Worm (Caenorhabditis elegans) whole organism, L1 larva: ENCODE measurements around the gene piga-1.

Experiments used
- C34B4.2 ChIP-seq: sonication (generic microtip); optimal IDR thresholded peaks from 2 replicates; lab custom pipeline; 2017; ENCODE audit warnings: mild to moderate bottlenecking, missing genetic modification characterization, missing compliant biosample characterization
- F16B12.6 ChIP-seq: fragments of 150-350 bp; optimal IDR thresholded peaks from 2 replicates; lab custom pipeline; 2014; ENCODE audit warnings: missing biosample characterization, missing genetic modification characterization
- Y116A8C.19 ChIP-seq: sonication (generic microtip); optimal IDR thresholded peaks from 2 replicates; lab custom pipeline; 2016; ENCODE audit warnings: missing compliant biosample characterization, missing genetic modification characterization, borderline replicate concordance
- ceh-82 ChIP-seq, 3 experiments: fragments of 150-350 bp in 1 of 3; sonication (generic microtip) in 2 of 3; optimal IDR thresholded peaks; 2 replicates each; lab custom pipeline; 2014 to 2017; ENCODE audit warnings: missing biosample characterization in 3 of 3, missing genetic modification characterization in 3 of 3
- ceh-88 ChIP-seq: fragments of 200-800 bp; sonication (Bioruptor generic); IDR thresholded peaks from 2 replicates; pipeline ENCODE4 v1.3.6; 2022; ENCODE audit warnings: missing genetic modification characterization, missing compliant biosample characterization
- dpl-1 ChIP-seq, 3 experiments: fragments of 150-350 bp in 2 of 3; sonication (generic microtip) in 1 of 3; optimal IDR thresholded peaks; 2 replicates each; lab custom pipeline; 2014 to 2017; ENCODE audit warnings: missing biosample characterization in 3 of 3, missing genetic modification characterization in 3 of 3, missing genetic modification reagents in 3 of 3
- efl-1 ChIP-seq, 4 experiments: fragments of 150-350 bp; optimal IDR thresholded peaks in 3 of 4; peaks in 1 of 4; 1 replicate in 1 of 4; 2 replicates in 3 of 4; lab custom pipeline; 2014; ENCODE audit warnings: missing biosample characterization in 2 of 4, missing genetic modification characterization in 2 of 4, missing genetic modification reagents in 2 of 4
- efl-3 ChIP-seq: fragments of 200-800 bp; sonication (Bioruptor generic); optimal IDR thresholded peaks from 2 replicates; lab custom pipeline; 2018; ENCODE audit warnings: mild to moderate bottlenecking, missing genetic modification characterization, missing compliant biosample characterization
- egl-27 ChIP-seq, 2 experiments: fragments of 150-350 bp in 1 of 2; sonication (generic microtip); optimal IDR thresholded peaks; 3 replicates each; lab custom pipeline; 2017 to 2018; ENCODE audit warnings: missing biosample characterization in 2 of 2, missing genetic modification characterization in 2 of 2, missing genetic modification reagents in 2 of 2
- fkh-10 ChIP-seq: sonication (generic microtip); optimal IDR thresholded peaks from 2 replicates; lab custom pipeline; 2017; ENCODE audit warnings: missing biosample characterization, missing genetic modification reagents, missing genetic modification characterization
- fkh-4 ChIP-seq: sonication (generic microtip); optimal IDR thresholded peaks from 2 replicates; lab custom pipeline; 2016; ENCODE audit warnings: missing compliant biosample characterization, missing genetic modification characterization, borderline replicate concordance
- fkh-8 ChIP-seq: sonication (generic microtip); optimal IDR thresholded peaks from 2 replicates; lab custom pipeline; 2016; ENCODE audit warnings: mild to moderate bottlenecking, missing genetic modification characterization, missing compliant biosample characterization
- grh-1 ChIP-seq: fragments of 200-800 bp; sonication (Bioruptor generic); IDR thresholded peaks from 2 replicates; pipeline ENCODE4 v1.3.6; 2022; ENCODE audit warnings: missing genetic modification reagents, missing genetic modification characterization, missing compliant biosample characterization
- hlh-4 ChIP-seq: sonication (generic microtip); optimal IDR thresholded peaks from 2 replicates; lab custom pipeline; 2016; ENCODE audit warnings: mild to moderate bottlenecking, missing genetic modification characterization, missing compliant biosample characterization
- lin-13 ChIP-seq: fragments of 150-350 bp; optimal IDR thresholded peaks from 2 replicates; lab custom pipeline; 2014; ENCODE audit warnings: missing biosample characterization, missing genetic modification reagents, missing genetic modification characterization
- lir-3 ChIP-seq: sonication (generic microtip); optimal IDR thresholded peaks from 2 replicates; lab custom pipeline; 2016; ENCODE audit warnings: mild to moderate bottlenecking, missing genetic modification characterization, moderate library complexity, missing compliant biosample characterization; ENCODE audit not compliant: poor library complexity
- lsy-2 ChIP-seq, 2 experiments: fragments of 150-350 bp; optimal IDR thresholded peaks; 2 replicates each; lab custom pipeline; 2014; ENCODE audit warnings: missing biosample characterization in 2 of 2, missing genetic modification characterization in 2 of 2
- mab-9 ChIP-seq: fragments of 200-800 bp; sonication (Bioruptor generic); IDR thresholded peaks from 2 replicates; pipeline ENCODE4 v1.3.6; 2022; ENCODE audit warnings: missing genetic modification reagents, missing genetic modification characterization, missing compliant biosample characterization
- mdl-1 ChIP-seq, 2 experiments: fragments of 150-350 bp; optimal IDR thresholded peaks; 2 replicates each; lab custom pipeline; 2014 to 2017; ENCODE audit warnings: missing biosample characterization in 2 of 2, missing genetic modification characterization in 2 of 2, inconsistent platforms in 1 of 2
- nhr-20 ChIP-seq: sonication (generic microtip); optimal IDR thresholded peaks from 2 replicates; lab custom pipeline; 2016; ENCODE audit warnings: mild to moderate bottlenecking, missing genetic modification characterization, missing compliant biosample characterization
- nhr-28 ChIP-seq: fragments of 150-350 bp; optimal IDR thresholded peaks from 2 replicates; lab custom pipeline; 2014; ENCODE audit warnings: missing biosample characterization, missing genetic modification characterization
- nhr-47 ChIP-seq: sonication (generic microtip); optimal IDR thresholded peaks from 2 replicates; lab custom pipeline; 2016; ENCODE audit warnings: mild to moderate bottlenecking, missing genetic modification characterization, moderate library complexity, missing compliant biosample characterization
- nhr-71 ChIP-seq: sonication (generic microtip); optimal IDR thresholded peaks from 2 replicates; lab custom pipeline; 2016; ENCODE audit warnings: mild to moderate bottlenecking, missing genetic modification characterization, moderate library complexity, missing compliant biosample characterization
- pax-3 ChIP-seq: fragments of 200-800 bp; sonication (Bioruptor generic); optimal IDR thresholded peaks from 2 replicates; lab custom pipeline; 2018; ENCODE audit warnings: mild to moderate bottlenecking, missing genetic modification characterization, moderate library complexity, missing compliant biosample characterization
- skn-1 ChIP-seq: fragments of 150-350 bp; optimal IDR thresholded peaks from 2 replicates; lab custom pipeline; 2014; ENCODE audit warnings: missing biosample characterization, missing genetic modification characterization
- snpc-4 ChIP-seq: fragments of 150-350 bp; optimal IDR thresholded peaks from 2 replicates; lab custom pipeline; 2014; ENCODE audit warnings: missing biosample characterization, missing genetic modification characterization
- sox-4 ChIP-seq: sonication (generic microtip); optimal IDR thresholded peaks from 2 replicates; lab custom pipeline; 2016; ENCODE audit warnings: missing genetic modification characterization, missing compliant biosample characterization
- sptf-1 ChIP-seq: fragments of 150-350 bp; optimal IDR thresholded peaks from 2 replicates; lab custom pipeline; 2014; ENCODE audit warnings: missing biosample characterization, missing genetic modification characterization
- tlp-1 ChIP-seq: fragments of 150-350 bp; optimal IDR thresholded peaks from 2 replicates; lab custom pipeline; 2014; ENCODE audit warnings: missing biosample characterization, missing genetic modification characterization
- unc-130 ChIP-seq: fragments of 150-350 bp; optimal IDR thresholded peaks from 2 replicates; lab custom pipeline; 2017; ENCODE audit warnings: missing biosample characterization, missing genetic modification characterization, inconsistent platforms
- unc-30 ChIP-seq: sonication (generic microtip); optimal IDR thresholded peaks from 2 replicates; lab custom pipeline; 2017; ENCODE audit warnings: missing biosample characterization, missing genetic modification characterization
- unc-62 ChIP-seq: fragments of 150-350 bp; optimal IDR thresholded peaks from 2 replicates; lab custom pipeline; 2014; ENCODE audit warnings: missing biosample characterization, missing genetic modification reagents, missing genetic modification characterization
- unc-86 ChIP-seq: sonication (generic microtip); optimal IDR thresholded peaks from 2 replicates; lab custom pipeline; 2016; ENCODE audit warnings: missing genetic modification characterization, missing compliant biosample characterization
- vab-15 ChIP-seq: sonication (generic microtip); optimal IDR thresholded peaks from 2 replicates; lab custom pipeline; 2017; ENCODE audit warnings: missing genotype, mild to moderate bottlenecking, missing genetic modification characterization, missing compliant biosample characterization
- xbp-1 ChIP-seq: sonication (generic microtip); optimal IDR thresholded peaks from 2 replicates; lab custom pipeline; 2016; ENCODE audit warnings: missing genetic modification characterization, missing compliant biosample characterization
- zip-4 ChIP-seq: fragments of 200-800 bp; sonication (Bioruptor generic); optimal IDR thresholded peaks from 2 replicates; lab custom pipeline; 2018; ENCODE audit warnings: mild to moderate bottlenecking, missing genetic modification characterization, moderate library complexity, missing compliant biosample characterization
- ztf-11 ChIP-seq, 2 experiments: sonication (generic microtip); optimal IDR thresholded peaks; 2 replicates each; lab custom pipeline; 2016 to 2017; ENCODE audit warnings: missing genetic modification characterization in 2 of 2, missing biosample characterization in 1 of 2, missing compliant biosample characterization in 1 of 2
- ztf-4 ChIP-seq: fragments of 150-350 bp; optimal IDR thresholded peaks from 2 replicates; lab custom pipeline; 2014; ENCODE audit warnings: missing biosample characterization, missing genetic modification characterization

piga-1 gene

ce11 chrII:8623396-8623795 is 38.1 kb downstream of the piga-1 start, which contains the start of gene T22C8.4:
T22C8.4 (minus strand) TSS chrII:8623496.
- TF ChIP-seq lsy-2 (tag; optimal IDR thresholded peaks at IDR 0.05; lab: Kevin White, UChicago) (no peak), xbp-1 (tag; lab: Kevin White, UChicago) (no peak), fkh-8 (no peak), ceh-82 (tag; optimal IDR thresholded peaks at IDR 0.05; lab: Kevin White, UChicago) (no peak), F16B12.6 (tag; lab: Kevin White, UChicago) (no peak), grh-1 (no peak), nhr-20 (tag; lab: Kevin White, UChicago) (no peak), unc-86 (no peak), skn-1 (tag; lab: Kevin White, UChicago) (no peak), sptf-1 (tag; lab: Kevin White, UChicago) (no peak), dpl-1 (GFP tag; optimal IDR thresholded peaks at IDR 0.05; lab: Kevin White, UChicago) (no peak), C34B4.2 (tag; lab: Kevin White, UChicago) (no peak), zip-4 (GFP tag; lab: Kevin White, UChicago) (no peak), lin-13 (GFP tag; lab: Kevin White, UChicago) (no peak), sox-4 (tag; lab: Kevin White, UChicago) (no peak), snpc-4 (tag; lab: Kevin White, UChicago) (no peak), Y116A8C.19 (tag; lab: Kevin White, UChicago) (no peak), fkh-4 (tag; lab: Kevin White, UChicago) (no peak), hlh-4 (tag; lab: Kevin White, UChicago) (no peak)

- TF ChIP-seq sptf-1 (tag; lab: Kevin White, UChicago) = no peak
- peak in 1 of 3 experiments; percentile 4 for TF ChIP-seq dpl-1 (GFP tag; optimal IDR thresholded peaks at IDR 0.05; lab: Kevin White, UChicago)
These were observed 39.6 kb downstream of the piga-1 start, which contains the start of gene T22C8.3 for ce11 chrII:8621883-8622282. T22C8.3 (minus strand) TSS chrII:8621983.

DNA sequence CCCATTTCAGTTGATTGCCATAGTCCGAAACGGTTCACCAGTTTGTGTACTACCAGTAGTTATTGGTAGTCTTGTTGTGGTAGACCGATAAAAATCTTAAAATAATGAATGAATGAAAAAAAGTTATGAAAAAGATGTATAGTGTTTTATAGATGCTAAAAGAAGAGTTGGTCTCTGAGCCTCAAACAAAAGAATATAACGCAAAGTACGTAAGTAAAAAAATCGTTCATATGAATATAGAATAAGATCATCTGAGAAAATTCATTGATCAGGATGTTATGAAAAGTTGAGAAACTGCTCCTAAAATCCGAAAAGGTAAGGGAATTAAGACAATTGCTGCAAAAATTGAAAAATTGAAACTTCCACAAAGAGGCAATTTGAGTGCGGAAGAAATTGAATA is 44.0 kb downstream of the piga-1 start, which contains the start of gene chhy-1:
Gene chhy-1, minus strand, starts transcription at position 101 of the 400 bp plus-strand sequence.
- TF ChIP-seq egl-27 (tag; optimal IDR thresholded peaks at IDR 0.05; lab: Kevin White, UChicago) (no peak), ceh-82 (tag; optimal IDR thresholded peaks at IDR 0.05; lab: Kevin White, UChicago) (no peak), lir-3 (no peak), vab-15 (tag; lab: Kevin White, UChicago) (no peak), mab-9 (GFP tag; lab: Robert Waterston, UW) (no peak)
- TF ChIP-seq, all 84 proteins: peak for 0

DNA sequence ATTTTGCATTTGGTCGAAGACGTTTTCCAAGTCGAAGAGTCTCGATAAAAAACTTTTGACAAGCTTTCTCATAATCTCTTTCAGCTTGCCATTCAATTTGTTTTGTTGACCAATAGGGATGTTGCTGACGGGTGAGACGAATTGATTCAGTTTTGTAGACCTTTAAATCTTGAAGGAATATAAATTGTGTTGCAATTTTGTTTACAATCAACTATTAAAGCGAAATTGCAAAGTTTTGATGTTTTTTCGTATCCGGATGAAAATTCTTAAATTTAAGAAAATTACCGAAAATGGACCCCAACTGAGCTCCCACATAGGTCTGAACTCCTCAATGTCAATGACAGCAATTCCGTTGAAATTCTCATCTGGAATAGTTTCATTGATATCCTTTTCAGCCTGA is 45.4 kb downstream of the piga-1 start:
- TF ChIP-seq hlh-4 (tag; lab: Kevin White, UChicago) (no peak), ceh-88 (GFP tag; lab: Robert Waterston, UW) (no peak), efl-1 (optimal IDR thresholded peaks at IDR 0.05; lab: Kevin White, UChicago) (no peak), efl-1 (GFP tag; optimal IDR thresholded peaks at IDR 0.05 in 1 of 2; lab: Kevin White, UChicago) (peak in 1 of 2 experiments; percentile 12), sox-4 (tag; lab: Kevin White, UChicago) (no peak)

DNA sequence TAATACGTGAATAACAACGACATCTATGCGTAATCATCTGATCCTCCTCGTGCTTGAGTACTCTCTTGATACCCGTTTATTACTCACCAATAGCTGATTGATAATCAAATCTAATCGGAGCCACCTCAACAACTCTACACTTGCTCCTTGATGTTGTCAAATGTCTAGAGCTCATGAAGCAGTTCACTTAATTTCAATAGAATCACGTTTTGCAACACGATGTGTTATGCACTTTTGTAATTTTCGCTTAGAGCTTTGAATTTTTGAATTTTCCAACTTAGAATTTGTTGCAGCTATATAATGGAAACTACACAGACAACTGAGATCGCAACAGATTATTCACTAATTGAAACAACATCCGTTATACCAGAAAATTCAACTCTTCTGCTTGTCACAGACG is 49.0 kb downstream of the piga-1 start, which contains the start of gene T22C8.1:
Gene T22C8.1, plus strand, starts transcription at position 301 of the 400 bp plus-strand sequence.
- no peak for TF ChIP-seq unc-30 (tag; lab: Kevin White, UChicago)
- TF ChIP-seq ztf-11 (tag; optimal IDR thresholded peaks at IDR 0.05; lab: Kevin White, UChicago) = no peak
- no peak for TF ChIP-seq egl-27 (tag; optimal IDR thresholded peaks at IDR 0.05; lab: Kevin White, UChicago)
- no peak for TF ChIP-seq pax-3 (tag; lab: Kevin White, UChicago)
- TF ChIP-seq unc-62 (GFP tag; lab: Kevin White, UChicago) = no peak
- no peak for TF ChIP-seq fkh-10 (GFP tag; lab: Kevin White, UChicago)
- TF ChIP-seq unc-130 (tag; lab: Kevin White, UChicago) = no peak
- no peak for TF ChIP-seq nhr-71
- no peak for TF ChIP-seq ztf-4 (tag; lab: Kevin White, UChicago)
- no peak for TF ChIP-seq nhr-28 (tag; lab: Kevin White, UChicago)
- TF ChIP-seq mab-9 (GFP tag; lab: Robert Waterston, UW) = no peak
- TF ChIP-seq nhr-47 = no peak
- no peak for TF ChIP-seq mdl-1 (tag; optimal IDR thresholded peaks at IDR 0.05; lab: Kevin White, UChicago)
- TF ChIP-seq tlp-1 = no peak
- TF ChIP-seq efl-3 = no peak
- no peak for TF ChIP-seq fkh-4 (tag; lab: Kevin White, UChicago)
- TF ChIP-seq Y116A8C.19 (tag; lab: Kevin White, UChicago) = no peak
